Worm (Caenorhabditis elegans) whole organism, young adult: Measurements from ENCODE around the gene cng-3.

ENCODE experiments used
- madf-8 ChIP-seq: fragments of 200-800 bp; sonication (Bioruptor generic); conservative IDR thresholded peaks from 2 replicates; pipeline ENCODE4 v1.3.6; 2022; ENCODE audit warnings: missing genetic modification reagents, missing genetic modification characterization, missing compliant biosample characterization
- tbx-9 ChIP-seq: sonication (generic microtip); optimal IDR thresholded peaks from 2 replicates; lab custom pipeline; 2016; ENCODE audit warnings: borderline replicate concordance, missing genetic modification characterization, inconsistent platforms, missing compliant biosample characterization

- peak; percentile 62 for TF ChIP-seq tbx-9 (tag; lab: Kevin White, UChicago)
- 0 out of 2 replicates have a peak, but pooled peaks have one; percentile 16 for TF ChIP-seq madf-8 (GFP tag; lab: Robert Waterston, UW)
These were observed 3.5 kb downstream of the cng-3 start, which contains the start of gene wrt-3 for ce11 chrIV:9477135-9477928.
